Fruit fly (Drosophila melanogaster): ENCODE results near the gene hth.
A peak's percentile ranks its signal among the peaks of the same experiment; 100 is the strongest.

hth gene

dm6 chr3R:10648556-10649181 lies 9.3 kb upstream of the hth start (continued):
- 0 out of 2 replicates have a peak, but pooled peaks have one; percentile 31 for TF ChIP-seq peb (GFP tag; IDR thresholded peaks at IDR 0.05)
- TF ChIP-seq Kr (GFP tag; optimal IDR thresholded peaks at IDR 0.05), result no peak
- peak; percentile 69; the same call in 1 of the 3 replicates for TF ChIP-seq CG34422 (GFP tag; IDR thresholded peaks at IDR 0.05)
- TF ChIP-seq bowl (GFP tag; IDR thresholded peaks at IDR 0.05), result peak; percentile 34; the same call in 1 of the 2 replicates
- no peak for TF ChIP-seq ham (GFP tag; IDR thresholded peaks at IDR 0.05)
- peak in 1 of 2 experiments; percentile 48 for TF ChIP-seq chif (GFP tag; optimal IDR thresholded peaks at IDR 0.05)
- TF ChIP-seq CG15269 (tag; optimal IDR thresholded peaks at IDR 0.05), result peak; percentile 51
- peak; percentile 7 for TF ChIP-seq CG18599 (GFP tag; optimal IDR thresholded peaks at IDR 0.05)
- no peak for TF ChIP-seq nau (GFP tag; optimal IDR thresholded peaks at IDR 0.05)
- TF ChIP-seq CG9437 (GFP tag; optimal IDR thresholded peaks at IDR 0.05), result no peak

- TF ChIP-seq CG13775 (GFP tag; optimal IDR thresholded peaks at IDR 0.05) (peak; percentile 95), tll (GFP tag; optimal IDR thresholded peaks at IDR 0.05) (peak in 1 of 2 experiments; percentile 28), exex (tag; optimal IDR thresholded peaks at IDR 0.05) (no peak), Awh (GFP tag; IDR thresholded peaks at IDR 0.05) (peak; percentile 56; the same call in 1 of the 2 replicates)
These were observed 7.8 kb upstream of the hth start for dm6 chr3R:10647171-10647570.

- TF ChIP-seq twi (tag; optimal IDR thresholded peaks at IDR 0.05) (peak; percentile 72), Dll (GFP tag; IDR thresholded peaks at IDR 0.05; ENCODE audit: partially characterized antibody) (0 out of 4 replicates have a peak, but pooled peaks have one; percentile 12), wek (GFP tag; optimal IDR thresholded peaks at IDR 0.05) (no peak), sim (GFP tag; IDR thresholded peaks at IDR 0.05) (no peak), Gug (GFP tag; IDR thresholded peaks at IDR 0.05) (no peak), Ets97D (GFP tag; optimal IDR thresholded peaks at IDR 0.05) (no peak), CG2202 (tag; optimal IDR thresholded peaks at IDR 0.05) (no peak), ranshi (GFP tag; IDR thresholded peaks at IDR 0.05) (no peak), hth (optimal IDR thresholded peaks at IDR 0.05) (peak; percentile 61), CG14965 (GFP tag; optimal IDR thresholded peaks at IDR 0.05; ENCODE audit: borderline replicate concordance) (no peak), seq (GFP tag; IDR thresholded peaks at IDR 0.05) (no peak), pros (GFP tag; optimal IDR thresholded peaks at IDR 0.05) (peak; percentile 90), CG17385 (GFP tag; optimal IDR thresholded peaks at IDR 0.05) (no peak), CG8290 (GFP tag; optimal IDR thresholded peaks at IDR 0.05) (no peak), CG8290 (tag; optimal IDR thresholded peaks at IDR 0.05) (no peak), tio (GFP tag; optimal IDR thresholded peaks at IDR 0.05) (no peak), ara (GFP tag; IDR thresholded peaks at IDR 0.05) (no peak), Dp (GFP tag; optimal IDR thresholded peaks at IDR 0.05) (no peak), kni (GFP tag; optimal IDR thresholded peaks at IDR 0.05) (peak; percentile 52), HLH4C (GFP tag; IDR thresholded peaks at IDR 0.05; ENCODE audit: partially characterized antibody) (no peak), tna (GFP tag; IDR thresholded peaks at IDR 0.05; ENCODE audit: partially characterized antibody) (no peak), CG10565 (GFP tag; optimal IDR thresholded peaks at IDR 0.05) (no peak), Tbp (GFP tag; optimal IDR thresholded peaks at IDR 0.05) (no peak), bigmax (GFP tag; optimal IDR thresholded peaks at IDR 0.05) (no peak), CG15479 (GFP tag; optimal IDR thresholded peaks at IDR 0.05) (peak; percentile 53), CG6272 (GFP tag; IDR thresholded peaks at IDR 0.05) (no peak), sens-2 (GFP tag; IDR thresholded peaks at IDR 0.05) (no peak), sug (tag; optimal IDR thresholded peaks at IDR 0.05) (no peak), maf-S (GFP tag; optimal IDR thresholded peaks at IDR 0.05) (no peak), CG3281 (GFP tag; optimal IDR thresholded peaks at IDR 0.05) (no peak), crc (GFP tag; optimal IDR thresholded peaks at IDR 0.05) (no peak), GATAe (GFP tag; conservative IDR thresholded peaks at IDR 0.05) (no peak), Sin3A (optimal IDR thresholded peaks at IDR 0.05) (no peak), pita (GFP tag; optimal IDR thresholded peaks at IDR 0.05) (no peak)
These were observed 6.1 kb upstream of the hth start for dm6 chr3R:10645508-10645907.

All from whole organism, embryonic.